Fruit fly (Drosophila melanogaster) whole organism, adult: ENCODE measurements around the gene CG11927.

Experiments
- CG12768 ChIP-seq: fragments of 200-800 bp; sonication (Bioruptor generic); optimal IDR thresholded peaks from 2 replicates; lab custom pipeline; 2017; ENCODE audit warnings: missing biosample characterization, missing genetic modification characterization, mild to moderate bottlenecking, moderate library complexity, missing genetic modification reagents
- CG33017 ChIP-seq: fragments of 200-800 bp; sonication (Bioruptor generic); optimal IDR thresholded peaks from 2 replicates; lab custom pipeline; 2018; ENCODE audit warnings: missing biosample characterization, mild to moderate bottlenecking, missing genetic modification characterization, moderate library complexity
- CG5204 ChIP-seq: fragments of 200-800 bp; sonication (Bioruptor generic); optimal IDR thresholded peaks from 2 replicates; lab custom pipeline; 2016; ENCODE audit warnings: missing biosample characterization, missing genetic modification characterization
- bab1 ChIP-seq: fragments of 200-800 bp; sonication (Bioruptor generic); optimal IDR thresholded peaks from 3 replicates; lab custom pipeline; 2019; ENCODE audit warnings: missing biosample characterization, mild to moderate bottlenecking, missing genetic modification characterization, moderate library complexity
- kay ChIP-seq: fragments of 200-800 bp; sonication (Bioruptor generic); peaks from one replicate; lab custom pipeline; 2016; ENCODE audit warnings: missing biosample characterization, missing genetic modification characterization, borderline replicate concordance
- pad ChIP-seq: fragments of 200-800 bp; sonication (Bioruptor generic); optimal IDR thresholded peaks from 3 replicates; lab custom pipeline; 2017; ENCODE audit warnings: missing biosample characterization, missing genetic modification characterization, mild to moderate bottlenecking, moderate library complexity, missing genetic modification reagents
- toe ChIP-seq: fragments of 200-800 bp; sonication (Bioruptor generic); optimal IDR thresholded peaks from 2 replicates; lab custom pipeline; 2016; ENCODE audit warnings: missing biosample characterization, missing genetic modification characterization

DNA sequence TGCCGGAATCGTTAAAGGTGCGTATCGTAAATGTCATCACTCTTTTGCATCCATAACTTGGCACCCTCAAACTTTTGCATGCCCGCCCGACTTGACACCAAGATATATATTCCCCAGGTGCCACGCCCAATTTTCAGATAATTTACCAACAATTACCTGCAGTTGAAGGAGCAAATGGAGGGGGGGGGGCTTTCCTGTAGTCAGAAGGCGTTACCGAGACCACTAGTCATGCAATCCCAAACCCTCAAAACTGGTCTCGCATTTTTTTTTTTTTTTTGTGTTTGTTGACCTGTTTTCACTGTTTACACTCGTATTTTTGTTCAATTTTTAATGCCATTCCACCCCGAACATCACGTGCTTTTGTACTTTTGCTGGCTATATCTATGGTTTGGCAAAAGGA, 21.9 kb upstream of the CG11927 start:
- no peak for TF ChIP-seq CG5204 (GFP tag; lab: Kevin White, UChicago)
- no peak for TF ChIP-seq bab1
- no peak for TF ChIP-seq kay (GFP tag; lab: Kevin White, UChicago)
- no peak for TF ChIP-seq CG12768 (GFP tag; lab: Kevin White, UChicago)
- TF ChIP-seq pad (GFP tag; lab: Kevin White, UChicago) = no peak
- TF ChIP-seq CG33017 (tag; lab: Kevin White, UChicago) = no peak
- no peak for TF ChIP-seq toe (GFP tag; lab: Kevin White, UChicago)
